Fruit fly (Drosophila melanogaster) whole organism, embryonic: ENCODE measurements around the gene CG6567.
A peak's percentile ranks its signal among the peaks of the same experiment; 100 is the strongest.

Source experiments
- Aef1 ChIP-seq: fragments of 200-800 bp; sonication (Bioruptor generic); IDR thresholded peaks from 3 replicates; pipeline ENCODE4 v1.3.6; 2022; ENCODE audit warnings: missing biosample characterization, missing genetic modification characterization
- CG10267 ChIP-seq: fragments of 200-800 bp; sonication (Bioruptor generic); optimal IDR thresholded peaks from 2 replicates; lab custom pipeline; 2018; ENCODE audit warnings: missing biosample characterization, mild to moderate bottlenecking, missing genetic modification characterization, moderate library complexity
- CG10959 ChIP-seq: fragments of 200-800 bp; sonication (Bioruptor generic); IDR thresholded peaks from 2 replicates; pipeline ENCODE4 v1.3.6; 2022; ENCODE audit warnings: missing biosample characterization, missing genetic modification characterization
- CG12236 ChIP-seq: fragments of 200-800 bp; sonication (Bioruptor generic); optimal IDR thresholded peaks from 2 replicates; lab custom pipeline; 2016; ENCODE audit warnings: missing biosample characterization, missing genetic modification characterization
- CG13775 ChIP-seq: fragments of 200-800 bp; sonication (Bioruptor generic); optimal IDR thresholded peaks from 3 replicates; lab custom pipeline; 2017; ENCODE audit warnings: missing biosample characterization, mild to moderate bottlenecking, missing genetic modification characterization
- CG15269 ChIP-seq: fragments of 200-800 bp; sonication (Bioruptor generic); optimal IDR thresholded peaks from 2 replicates; lab custom pipeline; 2018; ENCODE audit warnings: missing biosample characterization, mild to moderate bottlenecking, missing genetic modification characterization, moderate library complexity
- CG18619 ChIP-seq: fragments of 200-800 bp; sonication (Bioruptor generic); optimal IDR thresholded peaks from 3 replicates; lab custom pipeline; 2017; ENCODE audit warnings: missing biosample characterization, mild to moderate bottlenecking, missing genetic modification characterization
- CG18764 ChIP-seq: fragments of 200-800 bp; sonication (Bioruptor generic); optimal IDR thresholded peaks from 3 replicates; lab custom pipeline; 2016; ENCODE audit warnings: missing biosample characterization, missing genetic modification characterization
- CG2116 ChIP-seq: fragments of 200-800 bp; sonication (Bioruptor generic); optimal IDR thresholded peaks from 3 replicates; lab custom pipeline; 2018; ENCODE audit warnings: missing biosample characterization, mild to moderate bottlenecking, missing genetic modification characterization
- CG3847 ChIP-seq: fragments of 200-800 bp; sonication (Bioruptor generic); IDR thresholded peaks from 2 replicates; pipeline ENCODE4 v1.3.6; 2022; ENCODE audit warnings: missing biosample characterization, missing genetic modification characterization
- CG4328 ChIP-seq: fragments of 200-800 bp; sonication (Bioruptor generic); optimal IDR thresholded peaks from 3 replicates; lab custom pipeline; 2017; ENCODE audit warnings: missing biosample characterization, missing genetic modification reagents, missing genetic modification characterization
- CG43689 ChIP-seq: fragments of 200-800 bp; sonication (Bioruptor generic); IDR thresholded peaks from 2 replicates; pipeline ENCODE4 v1.3.6; 2022; ENCODE audit warnings: missing biosample characterization, missing genetic modification characterization
- CG4617 ChIP-seq: fragments of 200-800 bp; sonication (Bioruptor generic); optimal IDR thresholded peaks from 3 replicates; lab custom pipeline; 2016; ENCODE audit warnings: missing biosample characterization, missing genetic modification characterization, borderline replicate concordance
- CG4707 ChIP-seq: fragments of 200-800 bp; sonication (Bioruptor generic); optimal IDR thresholded peaks from 2 replicates; lab custom pipeline; 2018; ENCODE audit warnings: missing biosample characterization, mild to moderate bottlenecking, missing genetic modification characterization, moderate library complexity
- CG5245 ChIP-seq: fragments of 200-800 bp; sonication (Bioruptor generic); optimal IDR thresholded peaks from 3 replicates; lab custom pipeline; 2016; ENCODE audit warnings: missing biosample characterization, missing genetic modification characterization
- CG6683 ChIP-seq: fragments of 200-800 bp; sonication (Bioruptor generic); optimal IDR thresholded peaks from 2 replicates; lab custom pipeline; 2017; ENCODE audit warnings: missing biosample characterization, mild to moderate bottlenecking, missing genetic modification characterization, missing genetic modification reagents
- CG8478 ChIP-seq: fragments of >200 bp; optimal IDR thresholded peaks from 2 replicates; lab custom pipeline; 2018
- CG9609 ChIP-seq: fragments of 200-800 bp; sonication (Bioruptor generic); optimal IDR thresholded peaks from 3 replicates; lab custom pipeline; 2016; ENCODE audit warnings: missing biosample characterization, missing genetic modification characterization
- CG9876 ChIP-seq: fragments of 200-800 bp; sonication (Bioruptor generic); optimal IDR thresholded peaks from 2 replicates; lab custom pipeline; 2016; ENCODE audit warnings: missing biosample characterization, missing genetic modification characterization
- CG9932 ChIP-seq: fragments of 200-800 bp; sonication (Bioruptor generic); IDR thresholded peaks from 2 replicates; pipeline ENCODE4 v1.3.6; 2022; ENCODE audit warnings: missing biosample characterization, missing genetic modification characterization
- Dll ChIP-seq: fragments of 200-800 bp; sonication (Bioruptor generic); IDR thresholded peaks from 4 replicates; pipeline ENCODE4 v1.3.6; 2022; ENCODE audit warnings: missing biosample characterization, missing genetic modification characterization; ENCODE audit not compliant: partially characterized antibody
- Dp ChIP-seq: fragments of 200-800 bp; sonication (Bioruptor generic); optimal IDR thresholded peaks from 2 replicates; lab custom pipeline; 2018; ENCODE audit warnings: missing biosample characterization, mild to moderate bottlenecking, missing genetic modification characterization, moderate library complexity
- Ets97D ChIP-seq: fragments of 200-800 bp; sonication (Bioruptor generic); optimal IDR thresholded peaks from 3 replicates; lab custom pipeline; 2016; ENCODE audit warnings: missing biosample characterization, missing genetic modification characterization
- Fer2 ChIP-seq: fragments of 200-800 bp; sonication (Bioruptor generic); optimal IDR thresholded peaks from 2 replicates; lab custom pipeline; 2018; ENCODE audit warnings: missing biosample characterization, mild to moderate bottlenecking, missing genetic modification characterization, moderate library complexity
- HmgZ ChIP-seq: fragments of 200-800 bp; sonication (Bioruptor generic); optimal IDR thresholded peaks from 2 replicates; lab custom pipeline; 2018; ENCODE audit warnings: missing biosample characterization, mild to moderate bottlenecking, missing genetic modification characterization
- Hmx ChIP-seq: fragments of 200-800 bp; sonication (Bioruptor generic); optimal IDR thresholded peaks from 2 replicates; lab custom pipeline; 2016; ENCODE audit warnings: missing biosample characterization, missing genetic modification characterization
- Kr ChIP-seq: fragments of 200-800 bp; sonication (Bioruptor generic); optimal IDR thresholded peaks from 2 replicates; lab custom pipeline; 2017; ENCODE audit warnings: missing biosample characterization, mild to moderate bottlenecking, missing genetic modification characterization
- Max ChIP-seq: fragments of 200-800 bp; sonication (Bioruptor generic); optimal IDR thresholded peaks from 2 replicates; lab custom pipeline; 2016; ENCODE audit warnings: missing biosample characterization, mild to moderate bottlenecking, missing genetic modification characterization
- NC2β ChIP-seq: fragments of 200-800 bp; sonication (Bioruptor generic); optimal IDR thresholded peaks from 2 replicates; lab custom pipeline; 2016; ENCODE audit warnings: missing biosample characterization, missing genetic modification characterization
- Optix ChIP-seq: fragments of 200-800 bp; sonication (Bioruptor generic); IDR thresholded peaks from 3 replicates; pipeline ENCODE4 v1.3.6; 2022; ENCODE audit warnings: missing biosample characterization, missing genetic modification characterization
- PHDP ChIP-seq: fragments of 200-800 bp; sonication (Bioruptor generic); optimal IDR thresholded peaks from 3 replicates; lab custom pipeline; 2018; ENCODE audit warnings: missing biosample characterization, mild to moderate bottlenecking, missing genetic modification characterization, moderate library complexity
- Pdp1 ChIP-seq, 2 experiments: fragments of 200-800 bp; sonication (Bioruptor generic); optimal IDR thresholded peaks; 3 replicates each; lab custom pipeline; 2016; ENCODE audit warnings: missing biosample characterization in 2 of 2, missing genetic modification characterization in 2 of 2, mild to moderate bottlenecking in 1 of 2, moderate library complexity in 1 of 2
- Rx ChIP-seq: fragments of 200-800 bp; sonication (Bioruptor generic); IDR thresholded peaks from 2 replicates; pipeline ENCODE4 v1.3.6; 2022; ENCODE audit warnings: missing biosample characterization, missing genetic modification characterization
- YL-1 ChIP-seq: fragments of 200-800 bp; sonication (Bioruptor generic); optimal IDR thresholded peaks from 3 replicates; lab custom pipeline; 2017; ENCODE audit warnings: missing biosample characterization, mild to moderate bottlenecking, missing genetic modification characterization
- bbx ChIP-seq: fragments of 200-800 bp; sonication (Bioruptor generic); IDR thresholded peaks from 2 replicates; pipeline ENCODE4 v1.3.6; 2022; ENCODE audit warnings: missing biosample characterization, missing genetic modification characterization; ENCODE audit not compliant: partially characterized antibody
- crp ChIP-seq, 2 experiments: fragments of 200-800 bp; sonication (Bioruptor generic); optimal IDR thresholded peaks; 2 replicates in 1 of 2; 3 replicates in 1 of 2; lab custom pipeline; 2017; ENCODE audit warnings: missing biosample characterization in 2 of 2, missing genetic modification characterization in 2 of 2, mild to moderate bottlenecking in 1 of 2, moderate library complexity in 1 of 2
- dpn ChIP-seq, 2 experiments: fragments of 200-800 bp; sonication (Bioruptor generic); optimal IDR thresholded peaks; 3 replicates each; lab custom pipeline; 2016; ENCODE audit warnings: missing biosample characterization in 2 of 2, missing genetic modification characterization in 2 of 2
- hkb ChIP-seq, 2 experiments: fragments of 200-800 bp in 1 of 2; fragments of >200 bp in 1 of 2; sonication (Bioruptor generic) in 1 of 2; IDR thresholded peaks in 1 of 2; optimal IDR thresholded peaks in 1 of 2; 2 replicates each; pipeline versions ENCODE4 v1.3.6 to Lab custom; 2017 to 2022; ENCODE audit warnings: missing biosample characterization in 1 of 2, missing genetic modification characterization in 1 of 2
- jigr1 ChIP-seq: fragments of 200-800 bp; sonication (Bioruptor generic); IDR thresholded peaks from 3 replicates; pipeline ENCODE4 v1.3.6; 2022; ENCODE audit warnings: missing biosample characterization, missing genetic modification characterization
- kay ChIP-seq: fragments of 200-800 bp; sonication (Bioruptor generic); optimal IDR thresholded peaks from 2 replicates; lab custom pipeline; 2016; ENCODE audit warnings: missing biosample characterization, missing genetic modification characterization
- ken ChIP-seq: fragments of 200-800 bp; sonication (Bioruptor generic); IDR thresholded peaks from 3 replicates; pipeline ENCODE4 v1.3.6; 2022; ENCODE audit warnings: missing biosample characterization, missing genetic modification characterization
- lilli ChIP-seq: fragments of 200-800 bp; sonication (Bioruptor generic); optimal IDR thresholded peaks from 3 replicates; lab custom pipeline; 2016; ENCODE audit warnings: missing biosample characterization, missing genetic modification characterization
- pan ChIP-seq, 4 experiments: fragments of >200 bp in 3 of 4; fragments of 200-800 bp in 1 of 4; sonication (Bioruptor generic) in 1 of 4; optimal IDR thresholded peaks in 3 of 4; IDR thresholded peaks in 1 of 4; 2 replicates each; pipeline versions ENCODE4 v1.3.6 to Lab custom; 2017 to 2022; ENCODE audit warnings: missing biosample characterization in 2 of 4, missing genetic modification characterization in 2 of 4, mixed read lengths in 1 of 4
- pho ChIP-seq: fragments of 200-800 bp; sonication (Bioruptor generic); optimal IDR thresholded peaks from 2 replicates; lab custom pipeline; 2016; ENCODE audit warnings: missing biosample characterization, missing genetic modification characterization
- salm ChIP-seq: fragments of 200-800 bp; sonication (Bioruptor generic); optimal IDR thresholded peaks from 2 replicates; lab custom pipeline; 2018; ENCODE audit warnings: missing biosample characterization, mild to moderate bottlenecking, missing genetic modification characterization
- sens ChIP-seq: fragments of 200-800 bp; sonication (Bioruptor generic); peaks from one replicate; lab custom pipeline; 2016; ENCODE audit warnings: missing biosample characterization, missing genetic modification characterization
- so ChIP-seq: fragments of 200-800 bp; sonication (Bioruptor generic); IDR thresholded peaks from 3 replicates; pipeline ENCODE4 v1.3.6; 2022; ENCODE audit warnings: missing biosample characterization, missing genetic modification characterization
- stwl ChIP-seq: fragments of 200-800 bp; sonication (Bioruptor generic); optimal IDR thresholded peaks from 3 replicates; lab custom pipeline; 2018; ENCODE audit warnings: missing biosample characterization, mild to moderate bottlenecking, missing genetic modification characterization, moderate library complexity
- trh ChIP-seq: fragments of 200-800 bp; sonication (Bioruptor generic); optimal IDR thresholded peaks from 2 replicates; lab custom pipeline; 2016; ENCODE audit warnings: missing biosample characterization, missing genetic modification characterization
- unc-4 ChIP-seq: fragments of 200-800 bp; sonication (Bioruptor generic); IDR thresholded peaks from 2 replicates; pipeline ENCODE4 v1.3.6; 2022; ENCODE audit warnings: missing biosample characterization, missing genetic modification characterization; ENCODE audit not compliant: partially characterized antibody

The CG6567 gene

DNA sequence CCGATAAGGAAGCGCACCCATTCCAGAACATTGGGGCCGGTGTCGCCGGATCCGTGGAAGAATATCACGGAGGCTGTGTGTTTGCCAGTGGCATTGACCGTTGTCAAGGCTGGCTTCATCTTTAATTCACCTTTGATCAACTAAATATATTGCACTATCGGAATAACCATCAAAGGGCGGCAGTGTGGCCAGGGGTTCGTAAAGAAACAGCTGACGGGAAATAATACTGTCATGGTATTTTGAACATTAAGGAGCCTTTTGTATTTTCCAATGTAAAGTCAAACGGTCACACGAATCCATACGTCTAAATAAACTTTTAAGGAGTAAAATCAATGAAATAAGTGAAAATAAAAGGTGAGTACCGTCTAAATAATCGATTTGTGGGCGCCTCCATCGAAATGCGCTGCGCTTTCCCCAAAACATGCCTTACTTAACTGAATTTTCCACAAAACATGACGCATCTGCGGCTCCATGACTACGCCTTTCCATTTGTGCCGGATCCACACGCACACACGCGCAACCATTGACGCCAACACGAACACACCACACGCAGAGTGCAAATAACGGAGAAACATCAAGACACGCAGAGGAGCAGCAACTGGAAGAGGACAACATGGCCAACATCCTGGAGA, at the start of gene CG6567, which contains the start of gene CG4511 (continued):
- peak; percentile 26 for TF ChIP-seq Dp (GFP tag; lab: Kevin White, UChicago)
- no peak for TF ChIP-seq CG9876 (GFP tag; lab: Kevin White, UChicago)
- TF ChIP-seq Rx (GFP tag; lab: Robert Waterston, UW): no peak
- no peak for TF ChIP-seq CG4328 (GFP tag; lab: Kevin White, UChicago)
- peak; percentile 79 for TF ChIP-seq sens
- TF ChIP-seq CG15269 (tag; lab: Kevin White, UChicago): no peak
- 0 out of 2 replicates have a peak, but pooled peaks have one; percentile 34 for TF ChIP-seq bbx (GFP tag; lab: Robert Waterston, UW)
- TF ChIP-seq salm: no peak
- TF ChIP-seq hkb (optimal IDR thresholded peaks at IDR 0.05; lab: Kevin White, UChicago): no peak
- TF ChIP-seq hkb (GFP tag; IDR thresholded peaks at IDR 0.05; lab: Robert Waterston, UW): no peak
- TF ChIP-seq Kr (GFP tag; lab: Kevin White, UChicago): no peak
- peak; percentile 56 to 95 for TF ChIP-seq crp (GFP tag; optimal IDR thresholded peaks at IDR 0.05; lab: Kevin White, UChicago)
- peak in 1 of 2 experiments; percentile 24 for TF ChIP-seq Pdp1 (GFP tag; optimal IDR thresholded peaks at IDR 0.05; lab: Kevin White, UChicago)
- peak; percentile 89 for TF ChIP-seq YL-1 (GFP tag; lab: Kevin White, UChicago)
- TF ChIP-seq Aef1 (GFP tag; lab: Robert Waterston, UW): no peak
- TF ChIP-seq CG18764 (GFP tag; lab: Kevin White, UChicago): no peak
- no peak for TF ChIP-seq jigr1 (GFP tag; lab: Robert Waterston, UW)
- peak; percentile 4 for TF ChIP-seq CG13775
- TF ChIP-seq CG4707: no peak
- TF ChIP-seq CG8478 (lab: Kevin White, UChicago): no peak
- no peak for TF ChIP-seq CG12236 (GFP tag; lab: Kevin White, UChicago)
- TF ChIP-seq pan (optimal IDR thresholded peaks at IDR 0.05; lab: Kevin White, UChicago): no peak
- TF ChIP-seq pan (GFP tag; optimal IDR thresholded peaks at IDR 0.05 in 1 of 2, IDR thresholded peaks at IDR 0.05 in 1 of 2): no peak
- no peak for TF ChIP-seq CG18619 (GFP tag; lab: Kevin White, UChicago)
- TF ChIP-seq Fer2: no peak
- no peak for TF ChIP-seq Hmx (GFP tag; lab: Kevin White, UChicago)
- TF ChIP-seq kay (GFP tag; lab: Kevin White, UChicago): no peak
- TF ChIP-seq PHDP (tag; lab: Kevin White, UChicago): no peak
- TF ChIP-seq CG5245 (GFP tag; lab: Kevin White, UChicago): no peak
- TF ChIP-seq Optix (GFP tag; lab: Robert Waterston, UW): no peak
- no peak for TF ChIP-seq Max (GFP tag; lab: Kevin White, UChicago)
- TF ChIP-seq ken (GFP tag; lab: Robert Waterston, UW): no peak
- peak; percentile 12 for TF ChIP-seq HmgZ (tag; lab: Kevin White, UChicago)
- peak; percentile 7 for TF ChIP-seq CG2116 (GFP tag; lab: Kevin White, UChicago)
- TF ChIP-seq stwl (tag; lab: Kevin White, UChicago): peak; percentile 60
- TF ChIP-seq trh (GFP tag; lab: Kevin White, UChicago): no peak
- TF ChIP-seq Ets97D (GFP tag; lab: Kevin White, UChicago): peak; percentile 45
- peak; percentile 8 for TF ChIP-seq CG10267
- TF ChIP-seq NC2β (GFP tag; lab: Kevin White, UChicago): peak; percentile 9

DNA sequence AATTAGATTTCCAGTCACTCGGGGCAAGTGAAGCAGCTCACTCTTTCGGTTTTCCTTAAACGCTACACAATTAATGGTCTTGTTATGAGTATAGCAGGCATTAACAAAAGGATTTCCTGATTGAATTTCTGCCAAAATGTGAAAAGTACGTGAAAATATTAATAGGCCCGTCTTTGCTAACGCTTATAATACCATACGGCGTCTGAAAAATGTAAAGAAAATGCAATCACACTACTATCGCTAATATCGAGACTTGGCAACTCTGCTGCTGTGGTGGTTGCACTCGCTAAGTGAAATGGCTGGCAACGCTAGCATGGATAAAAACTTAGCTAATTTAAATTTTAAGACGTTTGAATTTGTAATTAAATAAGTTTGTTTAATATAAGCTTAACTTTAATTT, 39.1 kb upstream of the CG6567 start, which contains the start of gene CG6621:
TSS of gene CG6621 (minus strand) at position 205 of the 400 bp plus-strand sequence.
- peak; percentile 48; the same call in 1 of the 2 replicates for TF ChIP-seq CG9932 (GFP tag; lab: Robert Waterston, UW)
- TF ChIP-seq lilli: peak; percentile 3
- peak in 1 of 2 experiments; percentile 10 for TF ChIP-seq dpn (GFP tag; optimal IDR thresholded peaks at IDR 0.05; lab: Kevin White, UChicago)
- peak; percentile 86 for TF ChIP-seq CG3847 (GFP tag; lab: Robert Waterston, UW)
- TF ChIP-seq CG10959 (GFP tag; lab: Robert Waterston, UW): no peak
- no peak for TF ChIP-seq CG18619 (GFP tag; lab: Kevin White, UChicago)
- peak; percentile 54 for TF ChIP-seq unc-4
- TF ChIP-seq CG4617 (GFP tag; lab: Kevin White, UChicago): peak; percentile 85
- TF ChIP-seq Dll (GFP tag; lab: Robert Waterston, UW): peak; percentile 47; the same call in 1 of the 4 replicates
- peak; percentile 56 for TF ChIP-seq CG9609 (GFP tag; lab: Kevin White, UChicago)
- no peak for TF ChIP-seq so (GFP tag; lab: Robert Waterston, UW)
- no peak for TF ChIP-seq CG6683 (GFP tag; lab: Kevin White, UChicago)
- TF ChIP-seq pho (GFP tag; lab: Kevin White, UChicago): peak; percentile 4
- TF ChIP-seq CG43689 (GFP tag; lab: Robert Waterston, UW): no peak
